Worm (Caenorhabditis elegans): ENCODE results near the gene T28A11.17.

Gene T28A11.17

DNA sequence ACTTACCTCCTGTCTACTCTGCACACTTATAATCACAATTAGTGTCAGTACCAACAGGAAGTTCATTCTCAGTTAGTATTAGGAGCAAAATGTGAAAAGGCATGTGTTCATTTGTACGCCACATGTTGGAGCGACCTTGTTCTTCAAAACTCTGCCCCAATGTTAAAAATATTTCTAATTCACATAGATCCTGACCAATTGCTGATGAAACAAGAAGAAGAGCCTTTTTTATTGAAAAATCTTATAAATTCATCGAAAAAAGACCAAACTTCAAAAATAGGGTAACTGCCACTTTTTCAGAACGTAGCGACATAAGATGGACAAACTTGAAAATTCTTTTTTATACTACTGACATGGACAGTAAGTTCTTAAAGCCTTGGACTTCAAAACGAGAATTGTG is at the start of gene T28A11.17:
TSS of gene T28A11.17 (minus strand) at position 101 of the 400 bp plus-strand sequence.
- TF ChIP-seq hsf-1 (GFP tag; IDR thresholded peaks at IDR 0.05): no peak
- no peak for TF ChIP-seq lin-35 (GFP tag; optimal IDR thresholded peaks at IDR 0.05)
- TF ChIP-seq unc-62 (GFP tag; optimal IDR thresholded peaks at IDR 0.05): no peak

DNA sequence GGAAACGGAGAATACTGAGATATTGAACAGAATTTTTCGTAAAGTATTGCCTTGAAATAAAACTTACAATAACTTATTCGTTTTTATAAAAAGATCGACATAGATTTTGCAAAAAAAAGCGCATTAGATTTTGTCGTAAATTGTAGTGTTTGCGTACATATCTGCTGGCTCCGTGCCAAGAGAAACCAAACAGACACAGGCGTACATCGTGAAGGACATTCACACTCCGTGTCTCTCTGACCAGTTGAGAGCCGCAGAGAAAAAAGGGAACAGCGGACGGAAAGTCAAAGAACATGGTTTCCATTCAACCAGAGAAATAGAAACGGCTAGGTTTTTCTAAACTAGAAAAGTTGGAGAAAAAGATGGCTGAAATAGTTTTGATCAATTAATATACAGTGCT is 49.2 kb upstream of the T28A11.17 start, which contains the start of gene arrd-19:
TSS of gene arrd-19 (minus strand) at position 209 of the 400 bp plus-strand sequence.
- TF ChIP-seq F10E7.11 (tag; optimal IDR thresholded peaks at IDR 0.05) (no peak), nhr-179 (tag; optimal IDR thresholded peaks at IDR 0.05) (no peak), nfya-2 (GFP tag; IDR thresholded peaks at IDR 0.05) (no peak), B0336.3 (GFP tag; IDR thresholded peaks at IDR 0.05) (no peak), die-1 (tag; optimal IDR thresholded peaks at IDR 0.05) (no peak), dpl-1 (GFP tag; optimal IDR thresholded peaks at IDR 0.05) (no peak), gei-17 (GFP tag; optimal IDR thresholded peaks at IDR 0.05) (no peak), lsl-1 (GFP tag; optimal IDR thresholded peaks at IDR 0.05) (no peak), mes-4 (tag; optimal IDR thresholded peaks at IDR 0.05) (no peak), ekl-4 (GFP tag; IDR thresholded peaks at IDR 0.05) (peak; percentile 43; the same call in 1 of the 2 replicates), F57A8.1 (GFP tag; optimal IDR thresholded peaks at IDR 0.05) (no peak), ceh-40 (GFP tag; IDR thresholded peaks at IDR 0.05) (no peak), mel-28 (tag; optimal IDR thresholded peaks at IDR 0.05; ENCODE audit: borderline replicate concordance) (no peak), madf-6 (GFP tag; IDR thresholded peaks at IDR 0.05) (no peak), B0261.1 (tag; optimal IDR thresholded peaks at IDR 0.05) (no peak), F55B11.4 (tag; optimal IDR thresholded peaks at IDR 0.05; ENCODE audit: borderline replicate concordance, insufficient read depth) (no peak), snpc-4 (GFP tag; optimal IDR thresholded peaks at IDR 0.05) (no peak), snpc-4 (tag; optimal IDR thresholded peaks at IDR 0.05) (peak in 2 of 4 experiments; percentile 5 to 10), dpff-1 (tag; optimal IDR thresholded peaks at IDR 0.05) (no peak), F33H1.4 (GFP tag; IDR thresholded peaks at IDR 0.05) (no peak), F23B12.7 (tag; optimal IDR thresholded peaks at IDR 0.05; ENCODE audit: insufficient read depth) (no peak), xnd-1 (tag; optimal IDR thresholded peaks at IDR 0.05) (no peak), atf-7 (tag; optimal IDR thresholded peaks at IDR 0.05) (no peak), nhr-80 (tag; optimal IDR thresholded peaks at IDR 0.05) (peak; percentile 73), K12H6.12 (tag; optimal IDR thresholded peaks at IDR 0.05) (peak; percentile 52), lag-1 (GFP tag; IDR thresholded peaks at IDR 0.05) (0 out of 2 replicates have a peak, but pooled peaks have one; percentile 64), madf-3 (GFP tag; IDR thresholded peaks at IDR 0.05) (no peak; the same call in 1 of the 2 replicates), lir-1 (GFP tag; conservative IDR thresholded peaks at IDR 0.05) (no peak), B0019.2 (GFP tag; conservative IDR thresholded peaks at IDR 0.05) (no peak), B0035.1 (tag; optimal IDR thresholded peaks at IDR 0.05) (no peak), nfya-1 (tag; optimal IDR thresholded peaks at IDR 0.05; ENCODE audit: borderline replicate concordance, insufficient read depth) (no peak), rcor-1 (GFP tag; IDR thresholded peaks at IDR 0.05) (peak; percentile 49; the same call in 1 of the 2 replicates), nhr-120 (GFP tag; IDR thresholded peaks at IDR 0.05) (no peak), cebp-2 (GFP tag; IDR thresholded peaks at IDR 0.05) (no peak), madf-8 (GFP tag; conservative IDR thresholded peaks at IDR 0.05) (no peak), K11D2.4 (GFP tag; IDR thresholded peaks at IDR 0.05) (no peak), ceh-79 (tag; optimal IDR thresholded peaks at IDR 0.05) (no peak), T26A5.8 (tag; optimal IDR thresholded peaks at IDR 0.05) (no peak), lin-40 (tag; optimal IDR thresholded peaks at IDR 0.05) (no peak), tbx-9 (tag; optimal IDR thresholded peaks at IDR 0.05; ENCODE audit: borderline replicate concordance) (no peak), snpc-3.4 (tag; optimal IDR thresholded peaks at IDR 0.05) (no peak), ceh-27 (GFP tag; optimal IDR thresholded peaks at IDR 0.05) (peak; percentile 63), hlh-26 (GFP tag; conservative IDR thresholded peaks at IDR 0.05) (no peak), aptf-3 (GFP tag; IDR thresholded peaks at IDR 0.05) (no peak), nfyb-1 (GFP tag; IDR thresholded peaks at IDR 0.05) (peak; percentile 73; the same call in 1 of the 2 replicates)
